Worm (Caenorhabditis elegans) whole organism, L4/young adult: Measurements from ENCODE around the gene F02A9.1.

Source experiments
- W03F9.2 ChIP-seq: fragments of 150-350 bp; optimal IDR thresholded peaks from 2 replicates; lab custom pipeline; 2014; ENCODE audit warnings: missing biosample characterization, missing genetic modification characterization
- dao-5 ChIP-seq: sonication (generic microtip); optimal IDR thresholded peaks from 2 replicates; lab custom pipeline; 2016; ENCODE audit warnings: missing genotype, missing genetic modification characterization, moderate library complexity, missing compliant biosample characterization
- him-1 ChIP-seq: sonication (generic microtip); optimal IDR thresholded peaks from 2 replicates; lab custom pipeline; 2016; ENCODE audit warnings: missing genotype, missing genetic modification reagents, missing genetic modification characterization, missing compliant biosample characterization

Gene F02A9.1

DNA sequence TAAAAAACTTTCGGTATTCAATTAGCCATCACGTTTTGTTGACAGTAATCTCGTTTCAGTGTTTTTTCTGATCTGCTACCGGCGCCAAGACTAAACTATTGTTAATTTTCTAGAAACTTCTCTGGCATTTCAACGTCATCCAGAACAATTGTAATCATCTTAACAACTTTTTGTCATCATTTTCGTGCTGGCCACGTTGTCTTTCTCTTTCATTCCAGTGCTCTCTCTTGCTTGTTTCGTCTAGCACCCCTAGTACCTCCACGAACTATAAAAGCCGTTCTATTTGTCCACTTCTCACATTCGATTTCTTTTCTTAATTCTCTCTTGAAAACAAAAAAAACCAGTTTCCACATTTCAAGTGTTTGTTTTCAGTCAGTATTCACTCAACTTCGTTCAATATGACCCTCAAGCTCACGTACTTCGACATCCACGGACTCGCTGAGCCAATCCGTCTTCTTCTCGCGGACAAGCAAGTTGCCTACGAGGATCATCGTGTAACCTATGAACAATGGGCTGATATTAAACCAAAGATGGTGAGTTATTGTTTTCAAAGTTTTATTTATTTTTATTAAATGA lies 18.6 kb downstream of the F02A9.1 start, which contains the start of gene gst-1:
TSS of gene gst-1 (plus strand) at position 373 of the 576 bp plus-strand sequence.
- TF ChIP-seq dao-5 (no peak), W03F9.2 (peak; percentile 38)

- TF ChIP-seq dao-5 = no peak
- no peak for TF ChIP-seq him-1
- peak; percentile 14 for TF ChIP-seq W03F9.2
These were observed 23.0 kb downstream of the F02A9.1 start, which contains the start of gene cls-2 for ce11 chrIII:9054414-9055147. Gene cls-2 (plus strand): TSS chrIII:9055048.

DNA sequence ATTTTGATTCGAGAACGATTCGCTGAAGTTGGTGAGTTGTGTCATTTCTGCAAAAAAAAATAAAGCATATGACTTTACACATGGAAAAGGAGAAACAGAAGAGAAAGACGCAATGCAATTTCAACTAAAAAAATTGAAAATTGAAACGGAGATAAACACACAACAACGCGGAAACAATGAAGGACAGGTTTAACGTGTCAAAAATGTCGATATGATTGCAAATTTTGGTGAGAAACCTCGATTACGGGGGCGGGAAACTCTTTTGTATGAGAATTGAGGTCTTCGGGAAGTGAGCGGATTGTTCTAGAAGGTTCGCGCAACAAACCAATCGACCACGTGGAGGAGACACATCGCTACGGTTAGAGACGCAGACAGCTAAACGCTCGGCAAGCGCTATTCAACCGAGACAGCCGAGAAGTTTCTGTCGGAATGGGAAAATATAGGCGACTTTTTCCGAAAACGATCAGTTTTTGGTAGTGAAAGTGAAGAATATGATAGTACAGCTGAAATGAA lies 23.8 kb downstream of the F02A9.1 start, which contains the start of gene R107.5:
TSS of gene R107.5 (minus strand) at position 51 of the 513 bp plus-strand sequence.
- TF ChIP-seq him-1 (peak; percentile 71), W03F9.2 (peak; percentile 77), dao-5 (no peak)

DNA sequence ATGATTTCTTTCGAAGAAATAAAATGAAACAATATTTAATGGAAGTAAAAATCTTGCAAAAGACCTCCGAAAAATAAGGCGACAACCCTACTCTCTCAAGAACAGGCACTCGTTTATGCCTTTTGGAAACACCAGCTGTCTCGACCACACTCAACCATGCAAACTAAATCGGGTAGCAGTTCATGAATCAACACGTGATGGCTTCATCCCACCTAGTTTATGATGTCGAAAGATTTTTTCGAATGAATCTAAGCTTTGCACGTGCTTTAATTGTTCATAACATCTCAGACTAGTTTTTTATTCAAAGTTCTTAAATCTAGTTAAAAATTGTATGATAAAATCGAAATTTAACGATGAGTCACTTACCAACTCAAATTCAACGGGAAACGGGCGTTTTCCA lies 24.3 kb downstream of the F02A9.1 start:
- no peak for TF ChIP-seq dao-5
- no peak for TF ChIP-seq him-1
- TF ChIP-seq W03F9.2 = no peak

ce11 chrIII:9052371-9052978 lies 25.1 kb downstream of the F02A9.1 start:
- TF ChIP-seq him-1 (no peak), dao-5 (no peak), W03F9.2 (no peak)

DNA sequence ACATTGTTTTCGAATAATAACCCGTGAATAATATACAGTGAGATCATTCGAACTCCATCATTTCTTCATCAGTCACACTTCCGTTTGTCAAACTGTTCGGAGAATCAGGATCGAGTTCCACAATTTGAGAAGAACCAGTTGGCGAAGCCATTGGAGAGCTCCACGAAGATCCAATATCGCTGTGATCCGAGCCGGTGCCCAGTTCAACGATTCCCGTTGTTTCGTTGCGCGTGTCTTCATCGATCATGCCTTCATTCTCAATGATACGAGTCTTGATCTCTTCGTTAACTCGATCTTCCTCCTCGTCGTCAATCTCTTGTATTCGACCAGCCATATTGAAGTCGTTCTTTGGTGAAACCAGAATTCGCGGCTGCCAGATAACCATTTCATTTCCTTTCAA lies 25.9 kb downstream of the F02A9.1 start:
- TF ChIP-seq him-1 = no peak
- TF ChIP-seq dao-5 = no peak
- TF ChIP-seq W03F9.2 = no peak

DNA sequence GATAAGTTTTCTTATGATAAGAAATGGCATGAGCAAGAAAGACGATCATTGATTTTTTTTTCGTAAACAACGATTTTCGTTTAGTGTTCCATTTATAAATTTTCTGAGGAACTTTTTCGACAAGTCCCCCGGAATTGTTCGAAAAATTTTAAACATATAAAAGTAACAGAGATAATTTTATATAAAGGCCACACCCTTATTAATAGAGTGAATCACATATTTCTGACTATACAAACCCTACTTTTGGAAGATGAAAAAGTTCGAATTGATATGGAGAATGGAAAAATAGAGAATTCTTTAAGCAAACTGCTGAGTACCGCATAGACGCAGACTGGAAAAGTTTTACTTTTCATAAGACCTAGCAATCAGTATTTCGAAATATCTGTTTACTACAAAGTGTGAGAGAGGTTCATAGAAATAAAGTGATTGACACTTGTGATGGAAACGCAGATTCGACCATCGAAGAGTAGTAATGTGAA lies 26.4 kb downstream of the F02A9.1 start:
- TF ChIP-seq W03F9.2 (peak; percentile 87), dao-5 (no peak)

DNA sequence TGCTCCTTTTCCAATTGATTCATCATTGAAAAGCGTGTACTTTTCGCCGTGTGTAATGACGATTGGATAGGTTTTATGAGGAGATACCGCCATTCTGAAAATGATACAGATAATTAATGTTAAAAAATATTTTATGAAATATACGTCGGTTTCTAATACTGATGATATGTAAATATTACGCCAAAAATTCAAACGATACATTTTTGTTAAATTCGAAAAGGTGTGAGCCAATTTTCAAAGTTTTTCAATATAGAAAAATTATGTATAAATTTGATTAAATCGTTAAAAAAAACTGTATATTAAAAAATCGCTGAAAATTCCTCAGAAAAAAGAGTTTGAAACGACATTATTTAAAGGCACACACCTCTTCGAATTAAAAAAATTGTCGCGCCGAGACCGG lies 27.0 kb downstream of the F02A9.1 start, which contains the start of gene ikke-1:
TSS of gene ikke-1 (minus strand) at position 101 of the 400 bp plus-strand sequence.
- TF ChIP-seq him-1 = no peak
- TF ChIP-seq dao-5 = no peak
- TF ChIP-seq W03F9.2 = no peak

DNA sequence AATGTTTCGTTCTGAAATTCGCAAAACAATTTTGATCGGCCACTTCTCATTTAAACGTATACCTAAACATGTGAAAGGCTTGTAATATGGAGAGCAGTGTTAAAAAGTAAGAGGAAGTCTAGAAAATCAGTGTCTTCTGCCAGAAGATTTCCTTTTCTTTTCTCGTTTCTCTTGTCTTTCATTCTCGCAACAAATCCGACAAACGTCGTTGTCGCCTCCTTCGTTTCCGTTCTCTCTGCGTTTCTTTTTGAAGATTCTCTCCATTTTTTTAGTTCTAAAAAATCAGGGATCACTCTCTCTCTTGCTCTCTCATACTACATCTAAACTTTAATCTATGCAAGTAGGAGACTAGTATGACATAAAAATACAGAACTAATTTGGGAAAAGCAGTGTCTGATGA lies 30.3 kb downstream of the F02A9.1 start:
- no peak for TF ChIP-seq him-1
- TF ChIP-seq dao-5 = no peak
- TF ChIP-seq W03F9.2 = no peak

DNA sequence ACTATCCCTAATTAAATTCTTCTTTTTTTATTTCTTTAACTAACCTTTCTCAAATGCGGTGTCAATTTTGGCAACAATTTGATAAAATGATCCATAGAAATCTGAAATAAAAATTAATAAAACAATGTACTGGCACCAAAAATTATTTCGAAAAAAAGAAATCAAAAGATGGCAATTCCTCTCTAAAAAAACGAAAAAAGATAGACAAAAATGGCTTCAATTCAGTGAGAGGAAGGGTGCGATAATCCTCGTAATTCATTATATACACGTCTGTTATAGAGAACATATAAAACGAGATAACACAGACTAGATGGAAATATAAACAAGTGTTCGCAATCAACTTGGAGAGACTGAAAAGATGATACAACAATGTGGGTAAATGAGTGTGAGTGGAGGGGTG lies 31.8 kb downstream of the F02A9.1 start, which contains the start of gene R107.2:
TSS of gene R107.2 (minus strand) at position 101 of the 400 bp plus-strand sequence.
- TF ChIP-seq W03F9.2 (no peak), him-1 (no peak), dao-5 (no peak)

ce11 chrIII:9043200-9043599 lies 34.4 kb downstream of the F02A9.1 start, which contains the start of gene nac-2:
Gene nac-2 (minus strand): TSS chrIII:9043300.
- TF ChIP-seq him-1 = no peak

DNA sequence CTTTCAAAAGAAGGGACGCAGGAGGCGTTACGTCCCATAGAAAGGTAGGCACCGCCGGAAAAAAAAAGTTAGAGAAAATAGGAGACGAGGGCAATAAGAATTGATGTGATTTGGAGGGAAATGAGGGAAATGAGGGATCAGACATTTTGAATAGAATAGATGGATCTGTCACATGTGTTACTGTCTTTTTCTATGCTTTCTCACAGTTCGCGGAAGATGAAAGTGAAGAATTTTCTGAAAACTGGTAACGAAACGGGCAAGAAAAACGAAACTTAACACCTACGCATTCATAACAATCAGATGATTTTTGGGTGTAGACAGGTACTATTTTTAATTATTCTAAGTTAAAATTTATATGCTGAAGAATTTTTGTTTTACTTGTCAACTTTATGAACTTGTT lies 40.0 kb downstream of the F02A9.1 start, which contains the start of gene R107.9:
TSS of gene R107.9 (plus strand) at position 301 of the 400 bp plus-strand sequence.
- TF ChIP-seq him-1 = no peak

- TF ChIP-seq him-1 (no peak), dao-5 (no peak), W03F9.2 (no peak)
These were observed 42.6 kb downstream of the F02A9.1 start for ce11 chrIII:9035037-9035436.

- TF ChIP-seq dao-5 = no peak
- no peak for TF ChIP-seq W03F9.2
- TF ChIP-seq him-1 = no peak
These were observed 43.5 kb downstream of the F02A9.1 start for ce11 chrIII:9034133-9034532.

DNA sequence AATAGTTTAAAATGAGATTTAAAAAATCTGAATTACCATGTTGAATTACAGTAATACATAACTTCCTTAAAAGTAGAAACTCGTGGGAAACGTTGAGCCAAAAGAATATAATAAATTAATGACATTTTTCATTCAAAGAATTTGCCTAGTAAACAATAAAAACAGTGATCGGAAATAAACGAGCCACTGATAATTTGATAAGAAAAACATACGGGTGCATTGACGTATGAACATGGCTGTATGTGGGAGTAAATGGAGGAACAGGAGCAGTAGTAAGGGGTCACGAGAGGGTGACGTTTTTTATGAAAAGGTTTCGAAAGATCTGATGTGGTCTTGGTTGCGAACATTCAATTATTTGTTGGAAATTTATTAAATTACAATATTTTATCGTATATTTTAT lies 46.8 kb downstream of the F02A9.1 start:
- no peak for TF ChIP-seq dao-5
- no peak for TF ChIP-seq W03F9.2

DNA sequence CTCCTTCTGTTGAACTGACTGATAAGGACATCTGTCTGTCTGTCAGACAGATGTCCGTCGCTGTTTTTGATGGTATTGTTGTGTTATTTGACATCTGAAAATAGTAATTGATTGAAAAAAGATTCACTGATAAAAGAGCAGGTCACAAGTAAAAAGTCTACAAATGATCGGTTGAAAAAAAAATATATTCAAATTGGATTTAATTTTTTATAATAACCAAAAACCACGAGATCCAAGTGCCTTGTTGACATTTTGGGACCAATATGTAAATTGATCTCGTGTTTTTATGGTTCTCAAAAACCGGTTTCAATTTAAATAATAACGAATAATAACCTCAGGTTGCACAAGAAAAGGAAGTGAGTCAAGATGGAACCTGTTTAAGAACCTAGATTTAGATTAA lies 50.7 kb downstream of the F02A9.1 start, which contains the start of gene F59B2.13:
TSS of gene F59B2.13 (minus strand) at position 101 of the 400 bp plus-strand sequence.
- no peak for TF ChIP-seq dao-5
- no peak for TF ChIP-seq W03F9.2
- TF ChIP-seq him-1 = no peak
